Worm (Caenorhabditis elegans) whole organism, L2 larva: Measurements from ENCODE around the gene mys-1.

ENCODE experiments used
- F13H6.1 ChIP-seq: sonication (generic microtip); optimal IDR thresholded peaks from 2 replicates; lab custom pipeline; 2016; ENCODE audit warnings: missing genetic modification characterization, missing compliant biosample characterization
- R02D3.7 ChIP-seq: fragments of 150-350 bp; optimal IDR thresholded peaks from 2 replicates; lab custom pipeline; 2014; ENCODE audit warnings: missing biosample characterization, missing genetic modification characterization
- ZK546.5 ChIP-seq: sonication (generic microtip); optimal IDR thresholded peaks from 2 replicates; lab custom pipeline; 2017; ENCODE audit warnings: missing biosample characterization, missing genetic modification characterization
- ama-1 ChIP-seq: fragments of 150-350 bp; optimal IDR thresholded peaks from 2 replicates; lab custom pipeline; 2018; ENCODE audit warnings: inconsistent platforms
- blmp-1 ChIP-seq: sonication (generic microtip); optimal IDR thresholded peaks from 2 replicates; lab custom pipeline; 2017; ENCODE audit warnings: missing genetic modification characterization, mild to moderate bottlenecking, missing compliant biosample characterization, antibody characterized with exemption, moderate library complexity; ENCODE audit not compliant: insufficient read depth
- crh-2 ChIP-seq: sonication (generic microtip); optimal IDR thresholded peaks from 2 replicates; lab custom pipeline; 2017; ENCODE audit warnings: missing biosample characterization, missing genetic modification characterization
- dmd-4 ChIP-seq: sonication (generic microtip); optimal IDR thresholded peaks from 2 replicates; lab custom pipeline; 2017; ENCODE audit warnings: missing biosample characterization, missing genetic modification characterization
- elt-1 ChIP-seq: fragments of 150-350 bp; optimal IDR thresholded peaks from 2 replicates; lab custom pipeline; 2014; ENCODE audit warnings: missing biosample characterization, missing genetic modification characterization
- lin-11 ChIP-seq: fragments of 150-350 bp; sonication (generic microtip); optimal IDR thresholded peaks from 2 replicates; lab custom pipeline; 2014; ENCODE audit warnings: missing biosample characterization, missing genetic modification characterization, inconsistent platforms, mixed read lengths
- mbf-1 ChIP-seq: sonication (generic microtip); optimal IDR thresholded peaks from 2 replicates; lab custom pipeline; 2017; ENCODE audit warnings: missing biosample characterization, missing genetic modification characterization
- nhr-6 ChIP-seq: fragments of 150-350 bp; optimal IDR thresholded peaks from 2 replicates; lab custom pipeline; 2014; ENCODE audit warnings: missing biosample characterization, missing genetic modification characterization
- nhr-77 ChIP-seq: fragments of 150-350 bp; optimal IDR thresholded peaks from 2 replicates; lab custom pipeline; 2014; ENCODE audit warnings: missing biosample characterization, missing genetic modification characterization
- peb-1 ChIP-seq: fragments of 150-350 bp; optimal IDR thresholded peaks from 2 replicates; lab custom pipeline; 2014; ENCODE audit warnings: missing biosample characterization, missing genetic modification characterization
- sma-9 ChIP-seq, 2 experiments: fragments of 150-350 bp in 1 of 2; sonication (generic microtip) in 1 of 2; optimal IDR thresholded peaks; 2 replicates each; lab custom pipeline; 2014 to 2016; ENCODE audit warnings: missing genetic modification characterization in 2 of 2, mild to moderate bottlenecking in 1 of 2, missing biosample characterization in 1 of 2, missing compliant biosample characterization in 1 of 2, missing genetic modification reagents in 1 of 2, moderate library complexity in 1 of 2
- snpc-4 ChIP-seq: fragments of 150-350 bp; optimal IDR thresholded peaks from 2 replicates; lab custom pipeline; 2014; ENCODE audit warnings: missing biosample characterization, missing genetic modification characterization
- zag-1 ChIP-seq: fragments of 150-350 bp; optimal IDR thresholded peaks from 2 replicates; lab custom pipeline; 2014; ENCODE audit warnings: missing biosample characterization, missing genetic modification characterization
- ztf-11 ChIP-seq: sonication (generic microtip); optimal IDR thresholded peaks from 2 replicates; lab custom pipeline; 2017; ENCODE audit warnings: missing biosample characterization, missing genetic modification characterization

The mys-1 gene

ce11 chrV:7051133-7051765, 33.2 kb downstream of the mys-1 start, which contains the start of the genes tofu-2 and spig-1:
Gene tofu-2, minus strand, starts transcription at chrV:7051248.
Gene spig-1, plus strand, starts transcription at chrV:7051715.
- TF ChIP-seq snpc-4 (tag; lab: Kevin White, UChicago): no peak
- TF ChIP-seq lin-11 (tag; lab: Kevin White, UChicago): no peak
- TF ChIP-seq F13H6.1 (tag; lab: Kevin White, UChicago): no peak
- no peak for TF ChIP-seq zag-1 (tag; lab: Kevin White, UChicago)
- TF ChIP-seq nhr-77 (tag; lab: Kevin White, UChicago): no peak
- no peak for TF ChIP-seq nhr-6 (tag; lab: Kevin White, UChicago)

- no peak for TF ChIP-seq R02D3.7 (tag; lab: Kevin White, UChicago)
- TF ChIP-seq, all 48 proteins: peak for 0
Observed at ce11 chrV:7050153-7050552, 34.3 kb downstream of the mys-1 start.

DNA sequence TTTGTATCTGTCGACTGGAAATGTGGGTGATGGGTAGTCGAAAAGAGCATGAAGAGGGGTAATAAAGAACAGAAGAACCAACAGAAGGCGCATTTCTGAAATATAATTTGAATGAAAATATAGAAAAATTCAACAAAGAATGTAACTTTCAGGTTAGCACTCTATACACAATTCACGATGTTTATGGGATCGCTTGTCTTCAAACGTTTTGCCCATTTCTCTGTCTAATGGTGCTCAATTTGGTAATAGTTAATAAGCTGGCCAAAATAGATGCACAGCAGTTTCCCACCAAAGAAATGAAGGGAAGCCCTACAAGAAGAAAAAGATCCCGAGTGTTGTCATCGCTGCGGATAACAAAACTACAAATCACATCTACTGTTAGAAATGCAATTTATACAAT, 37.0 kb downstream of the mys-1 start, which contains the start of gene F20A1.8:
Gene F20A1.8 (minus strand): TSS at position 101 of the 400 bp plus-strand sequence.
- no peak for TF ChIP-seq dmd-4 (tag; lab: Kevin White, UChicago)
- TF ChIP-seq, all 48 proteins: peak for 0

DNA sequence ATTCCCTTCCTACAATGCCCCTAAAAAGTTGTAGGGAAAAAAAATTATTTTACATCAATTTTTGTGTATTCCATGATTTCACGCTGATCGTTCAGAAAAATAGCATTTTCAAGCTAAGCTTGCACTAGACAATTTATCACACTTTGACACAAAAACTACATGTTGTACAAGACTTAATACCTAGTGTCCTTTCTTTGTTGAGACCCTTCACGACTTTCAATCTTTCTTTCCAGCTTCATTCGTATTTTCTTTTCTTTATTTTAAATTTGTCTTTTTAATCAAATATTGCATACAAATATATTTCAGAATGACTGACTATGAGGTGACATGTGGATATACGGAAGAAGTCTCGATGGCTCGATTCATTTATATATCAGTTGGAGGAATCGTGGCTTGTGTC, 38.5 kb downstream of the mys-1 start, which contains the start of gene F20A1.2:
Gene F20A1.2 (plus strand): TSS at position 301 of the 400 bp plus-strand sequence.
- TF ChIP-seq lin-11 (tag; lab: Kevin White, UChicago): no peak
- TF ChIP-seq mbf-1: no peak
- TF ChIP-seq ZK546.5 (tag; lab: Kevin White, UChicago): no peak

DNA sequence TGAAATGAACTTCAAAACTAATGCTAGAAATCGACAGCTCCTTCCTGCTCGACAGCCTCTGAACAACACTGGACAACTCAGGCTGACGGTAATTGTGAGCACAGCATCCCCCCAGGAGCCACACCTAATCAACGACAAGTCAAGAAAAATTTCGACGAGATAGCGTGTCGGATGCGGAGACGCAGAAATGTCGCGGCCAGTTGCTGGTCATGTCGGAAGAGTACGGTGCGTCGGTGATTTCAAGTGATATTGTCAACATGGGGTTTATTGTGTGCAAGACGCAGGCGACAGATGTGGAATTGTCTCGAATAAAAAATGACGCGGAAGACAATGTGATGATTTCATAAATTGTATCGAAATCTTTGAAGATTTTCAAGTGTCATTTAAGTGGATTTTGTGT, 48.0 kb downstream of the mys-1 start, which contains the start of gene twk-11:
Gene twk-11 (minus strand): TSS at position 101 of the 400 bp plus-strand sequence.
- TF ChIP-seq sma-9 (GFP tag; optimal IDR thresholded peaks at IDR 0.05; lab: Kevin White, UChicago) (no peak), sma-9 (tag; optimal IDR thresholded peaks at IDR 0.05; lab: Kevin White, UChicago) (no peak), blmp-1 (tag; lab: Kevin White, UChicago) (no peak), F13H6.1 (tag; lab: Kevin White, UChicago) (no peak), crh-2 (tag; lab: Kevin White, UChicago) (no peak), elt-1 (tag; lab: Kevin White, UChicago) (no peak), zag-1 (tag; lab: Kevin White, UChicago) (no peak), ztf-11 (tag; lab: Kevin White, UChicago) (no peak), peb-1 (tag; lab: Kevin White, UChicago) (no peak), ama-1 (lab: Kevin White, UChicago) (no peak)
